Worm (Caenorhabditis elegans): ENCODE data around the gene T23B5.4.

Gene T23B5.4

ce11 chrIV:12688370-12688769 is 13.6 kb downstream of the T23B5.4 start, which contains the start of gene T23B5.3:
TSS of gene T23B5.3 (plus strand) at chrIV:12688670.
- no peak for TF ChIP-seq daf-16 (GFP tag; optimal IDR thresholded peaks at IDR 0.05)
- TF ChIP-seq daf-16 (tag; optimal IDR thresholded peaks at IDR 0.05), result peak; percentile 46
- TF ChIP-seq egl-27 (tag; optimal IDR thresholded peaks at IDR 0.05), result no peak

DNA sequence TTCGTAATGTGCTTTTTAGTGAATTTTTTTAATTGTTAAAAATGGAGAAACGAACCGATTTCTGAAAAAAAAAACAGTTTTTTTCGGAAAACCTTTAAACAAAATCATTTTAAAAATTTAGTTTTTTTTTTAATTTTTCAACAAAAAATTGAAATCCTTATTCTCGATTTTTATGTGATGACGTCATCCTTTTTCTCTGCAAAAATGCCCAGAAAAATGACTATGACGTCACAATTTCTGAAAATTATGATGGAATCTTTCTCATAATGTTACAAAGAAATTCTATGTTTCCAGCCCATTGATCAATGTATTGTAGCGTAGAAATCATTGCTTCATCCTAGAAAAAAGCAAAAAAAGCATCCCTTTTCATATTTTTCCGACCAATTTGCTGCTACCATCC is 14.5 kb downstream of the T23B5.4 start:
- TF ChIP-seq spr-1 (tag; optimal IDR thresholded peaks at IDR 0.05), result no peak
- TF ChIP-seq ztf-11 (tag; optimal IDR thresholded peaks at IDR 0.05), result no peak
- TF ChIP-seq lir-3 (tag; optimal IDR thresholded peaks at IDR 0.05), result no peak
- no peak for TF ChIP-seq ceh-62 (tag; optimal IDR thresholded peaks at IDR 0.05)
- TF ChIP-seq tag-97 (GFP tag; IDR thresholded peaks at IDR 0.05), result no peak
- no peak for TF ChIP-seq F37D6.2 (tag; optimal IDR thresholded peaks at IDR 0.05)
- TF ChIP-seq nhr-102 (tag; optimal IDR thresholded peaks at IDR 0.05), result no peak
- TF ChIP-seq mes-2 (tag; optimal IDR thresholded peaks at IDR 0.05; ENCODE audit: poor library complexity, severe bottlenecking), result no peak
- TF ChIP-seq pha-4 (GFP tag; IDR thresholded peaks at IDR 0.05), result no peak
- no peak for TF ChIP-seq pha-4 (tag; optimal IDR thresholded peaks at IDR 0.05)
- no peak for TF ChIP-seq daf-12 (tag; optimal IDR thresholded peaks at IDR 0.05)
- TF ChIP-seq hlh-30 (tag; optimal IDR thresholded peaks at IDR 0.05; ENCODE audit: insufficient read depth), result no peak
- TF ChIP-seq aly-2 (tag; optimal IDR thresholded peaks at IDR 0.05), result no peak
- TF ChIP-seq dmd-6 (GFP tag; IDR thresholded peaks at IDR 0.05), result no peak
- no peak for TF ChIP-seq dpl-1 (GFP tag; optimal IDR thresholded peaks at IDR 0.05)
- TF ChIP-seq rbr-2 (tag; optimal IDR thresholded peaks at IDR 0.05), result no peak
- TF ChIP-seq ceh-28 (tag; optimal IDR thresholded peaks at IDR 0.05), result no peak
- TF ChIP-seq Y75B8A.6 (GFP tag; IDR thresholded peaks at IDR 0.05), result no peak
- no peak for TF ChIP-seq hlh-11 (tag; optimal IDR thresholded peaks at IDR 0.05)
- no peak for TF ChIP-seq tra-1 (GFP tag; IDR thresholded peaks at IDR 0.05)

DNA sequence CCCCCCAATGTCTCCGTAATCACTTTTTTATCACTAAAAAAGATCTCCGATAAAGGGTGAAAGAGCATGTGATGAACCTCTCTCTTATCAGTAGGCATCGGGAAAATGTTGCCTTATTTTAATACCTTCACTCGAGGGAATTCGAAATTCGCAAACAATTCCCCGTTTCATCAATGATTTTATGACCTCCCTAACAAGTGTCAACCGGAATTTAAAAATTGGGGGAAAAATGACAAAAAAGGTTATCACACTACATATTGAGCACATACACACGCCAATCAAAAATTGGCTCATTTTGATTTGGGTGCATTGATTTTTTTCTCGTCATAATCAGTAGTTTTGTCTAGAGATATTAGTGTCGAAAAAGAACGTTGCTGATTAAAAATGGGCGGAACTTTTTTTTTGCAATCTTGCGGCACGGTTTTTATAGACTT is 14.9 kb downstream of the T23B5.4 start:
- peak; percentile 88 for TF ChIP-seq nhr-28 (tag; optimal IDR thresholded peaks at IDR 0.05)
- TF ChIP-seq spr-1 (tag; optimal IDR thresholded peaks at IDR 0.05), result no peak
- TF ChIP-seq mdt-29 (GFP tag; IDR thresholded peaks at IDR 0.05), result no peak
- peak; percentile 95 for TF ChIP-seq tra-1 (GFP tag; IDR thresholded peaks at IDR 0.05)
- peak; percentile 61 for TF ChIP-seq nhr-77 (tag; optimal IDR thresholded peaks at IDR 0.05)
- peak in 1 of 2 experiments; percentile 57 for TF ChIP-seq daf-16 (GFP tag; optimal IDR thresholded peaks at IDR 0.05)
- peak; percentile 73 for TF ChIP-seq daf-16 (tag; optimal IDR thresholded peaks at IDR 0.05)
- TF ChIP-seq lin-13 (GFP tag; optimal IDR thresholded peaks at IDR 0.05), result no peak
- TF ChIP-seq dve-1 (tag; optimal IDR thresholded peaks at IDR 0.05; ENCODE audit: insufficient read depth), result peak; percentile 81
- no peak for TF ChIP-seq lin-39 (tag; optimal IDR thresholded peaks at IDR 0.05)
- TF ChIP-seq unc-62 (GFP tag; optimal IDR thresholded peaks at IDR 0.05 in 1 of 2), result peak in 1 of 2 experiments; percentile 5
- no peak for TF ChIP-seq unc-62 (tag; optimal IDR thresholded peaks at IDR 0.05)
- no peak for TF ChIP-seq lin-38 (GFP tag; IDR thresholded peaks at IDR 0.05)
- no peak for TF ChIP-seq arid-1 (GFP tag; conservative IDR thresholded peaks at IDR 0.05)
- TF ChIP-seq cey-2 (tag; optimal IDR thresholded peaks at IDR 0.05; ENCODE audit: borderline replicate concordance, insufficient read depth), result no peak
- TF ChIP-seq ceh-20 (GFP tag; IDR thresholded peaks at IDR 0.05), result 0 out of 2 replicates have a peak, but pooled peaks have one; percentile 19
- no peak for TF ChIP-seq R02D3.7 (tag; optimal IDR thresholded peaks at IDR 0.05)
- TF ChIP-seq gei-8 (GFP tag; optimal IDR thresholded peaks at IDR 0.05), result no peak
- no peak for TF ChIP-seq spr-3 (GFP tag; optimal IDR thresholded peaks at IDR 0.05)
- TF ChIP-seq php-3 (GFP tag; IDR thresholded peaks at IDR 0.05), result peak; percentile 90
- no peak for TF ChIP-seq ceh-82 (tag; optimal IDR thresholded peaks at IDR 0.05)
- no peak for TF ChIP-seq F44E2.7 (GFP tag; IDR thresholded peaks at IDR 0.05)
- peak; percentile 95 for TF ChIP-seq pqm-1 (tag; optimal IDR thresholded peaks at IDR 0.05)
- TF ChIP-seq sdz-12 (GFP tag; optimal IDR thresholded peaks at IDR 0.05), result no peak
- no peak for TF ChIP-seq vab-7 (GFP tag; IDR thresholded peaks at IDR 0.05)
- TF ChIP-seq F10B5.3 (tag; optimal IDR thresholded peaks at IDR 0.05), result no peak
- TF ChIP-seq lsy-2 (tag; optimal IDR thresholded peaks at IDR 0.05), result peak in 1 of 2 experiments; percentile 29
- no peak for TF ChIP-seq zag-1 (tag; optimal IDR thresholded peaks at IDR 0.05)
- TF ChIP-seq ceh-32 (tag; optimal IDR thresholded peaks at IDR 0.05; ENCODE audit: poor library complexity), result no peak
- TF ChIP-seq mxl-3 (GFP tag; optimal IDR thresholded peaks at IDR 0.05), result peak; percentile 53
- peak; percentile 98 for TF ChIP-seq dmd-6 (GFP tag; IDR thresholded peaks at IDR 0.05)

Measured in whole organism, L4 larva.